Worm (Caenorhabditis elegans) whole organism, L3 larva: ENCODE measurements around the gene abu-5.
"Not testable (repeated sequence)": the region's sequence is repeated elsewhere in the genome, so short reads cannot be mapped to it uniquely, and the experiment has no call there.

Experiments used
- fkh-2 ChIP-seq: fragments of 150-350 bp; optimal IDR thresholded peaks from 2 replicates; lab custom pipeline; 2014; ENCODE audit warnings: missing biosample characterization, missing genetic modification reagents, missing genetic modification characterization
- nhr-11 ChIP-seq: fragments of 150-350 bp; optimal IDR thresholded peaks from 2 replicates; lab custom pipeline; 2014; ENCODE audit warnings: missing biosample characterization, missing genetic modification characterization
- pha-4 ChIP-seq: fragments of 150-350 bp; optimal IDR thresholded peaks from 2 replicates; lab custom pipeline; 2014; ENCODE audit warnings: missing biosample characterization, missing genetic modification reagents, missing genetic modification characterization
- unc-62 ChIP-seq: fragments of 150-350 bp; sonication (generic microtip); optimal IDR thresholded peaks from 4 replicates; lab custom pipeline; 2014; ENCODE audit warnings: missing biosample characterization, missing genetic modification reagents, missing genetic modification characterization

DNA sequence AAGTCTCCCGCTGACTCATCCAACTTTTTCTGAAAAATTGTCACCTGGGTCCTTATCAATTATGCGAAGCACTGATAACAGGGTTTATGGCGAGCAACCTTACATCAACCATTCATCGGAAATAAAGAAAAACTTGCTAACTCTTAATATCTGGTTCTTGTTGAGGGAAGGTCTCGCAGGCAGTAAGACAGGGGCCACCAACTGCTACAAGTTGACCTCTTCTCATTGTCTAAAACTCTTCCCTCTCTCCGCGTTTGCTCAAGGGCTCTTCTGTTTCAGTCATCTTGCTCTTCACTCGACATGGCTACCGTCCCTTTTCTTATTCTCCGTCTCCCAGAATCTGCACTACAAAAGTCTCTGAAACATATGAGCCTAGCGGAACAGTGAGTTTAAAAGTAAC lies 45.0 kb downstream of the abu-5 start, which contains the start of gene Y105C5A.10:
- TF ChIP-seq nhr-11 (tag; lab: Kevin White, UChicago); fkh-2 (tag; lab: Kevin White, UChicago); pha-4 (tag; lab: Kevin White, UChicago); unc-62 (GFP tag; lab: Kevin White, UChicago): not testable (repeated sequence)
